Worm (Caenorhabditis elegans): ENCODE data around the gene R04D3.3.

- TF ChIP-seq pes-1 (GFP tag; IDR thresholded peaks at IDR 0.05): no peak
- no peak for TF ChIP-seq hmg-4 (GFP tag; optimal IDR thresholded peaks at IDR 0.05)
- TF ChIP-seq ama-1 (optimal IDR thresholded peaks at IDR 0.05): no peak
- no peak for TF ChIP-seq ceh-13 (GFP tag; optimal IDR thresholded peaks at IDR 0.05)
- TF ChIP-seq sea-1 (GFP tag; conservative IDR thresholded peaks at IDR 0.05): no peak
These were observed 1.7 kb downstream of the R04D3.3 start, which contains the start of gene R04D3.4 for ce11 chrX:13288715-13289114.
